Worm (Caenorhabditis elegans) whole organism, mixed stage, embryonic: ENCODE data around the gene clec-234.

Experiments
- M03D4.4 ChIP-seq: sonication (generic microtip); optimal IDR thresholded peaks from 2 replicates; lab custom pipeline; 2017; ENCODE audit warnings: mild to moderate bottlenecking, missing genetic modification characterization, missing compliant biosample characterization
- bed-3 ChIP-seq: fragments of 200-800 bp; sonication (Bioruptor generic); optimal IDR thresholded peaks from 3 replicates; lab custom pipeline; 2018; ENCODE audit warnings: mild to moderate bottlenecking, missing genetic modification characterization, moderate library complexity, missing compliant biosample characterization
- blmp-1 ChIP-seq: fragments of 150-350 bp; optimal IDR thresholded peaks from 2 replicates; lab custom pipeline; 2014; ENCODE audit warnings: missing biosample characterization, missing genetic modification characterization
- ceh-39 ChIP-seq: fragments of 150-350 bp; optimal IDR thresholded peaks from 2 replicates; lab custom pipeline; 2014; ENCODE audit warnings: missing biosample characterization, missing genetic modification characterization
- ceh-43 ChIP-seq: fragments of 200-800 bp; sonication (Bioruptor generic); optimal IDR thresholded peaks from 2 replicates; lab custom pipeline; 2018; ENCODE audit warnings: mild to moderate bottlenecking, missing genetic modification characterization, moderate library complexity, missing compliant biosample characterization
- ceh-83 ChIP-seq: fragments of 200-800 bp; sonication (Bioruptor generic); optimal IDR thresholded peaks from 2 replicates; lab custom pipeline; 2018; ENCODE audit warnings: mild to moderate bottlenecking, missing genetic modification characterization, missing compliant biosample characterization
- ces-1 ChIP-seq: fragments of 150-350 bp; optimal IDR thresholded peaks from 2 replicates; lab custom pipeline; 2014; ENCODE audit warnings: missing biosample characterization, missing genetic modification reagents, missing genetic modification characterization
- cnd-1 ChIP-seq: fragments of 200-800 bp; sonication (Bioruptor generic); optimal IDR thresholded peaks from 2 replicates; lab custom pipeline; 2018; ENCODE audit warnings: mild to moderate bottlenecking, missing genetic modification characterization, missing compliant biosample characterization
- drap-1 ChIP-seq: fragments of 200-800 bp; sonication (Bioruptor generic); optimal IDR thresholded peaks from 3 replicates; lab custom pipeline; 2018; ENCODE audit warnings: mild to moderate bottlenecking, missing genetic modification characterization, missing compliant biosample characterization
- elt-1 ChIP-seq: sonication (generic microtip); optimal IDR thresholded peaks from 2 replicates; lab custom pipeline; 2017; ENCODE audit warnings: missing genetic modification characterization, mild to moderate bottlenecking, missing compliant biosample characterization, antibody characterized with exemption, moderate library complexity, borderline replicate concordance; ENCODE audit not compliant: insufficient read depth
- flh-1 ChIP-seq: fragments of 200-800 bp; sonication (Bioruptor generic); optimal IDR thresholded peaks from 2 replicates; lab custom pipeline; 2018; ENCODE audit warnings: mild to moderate bottlenecking, missing genetic modification characterization, moderate library complexity, missing compliant biosample characterization
- ham-2 ChIP-seq: fragments of 200-800 bp; sonication (Bioruptor generic); optimal IDR thresholded peaks from 2 replicates; lab custom pipeline; 2018; ENCODE audit warnings: mild to moderate bottlenecking, missing genetic modification characterization, missing compliant biosample characterization
- hlh-1 ChIP-seq: fragments of 150-350 bp; optimal IDR thresholded peaks from 2 replicates; lab custom pipeline; 2014; ENCODE audit warnings: missing biosample characterization, missing genetic modification reagents, missing genetic modification characterization
- lin-13 ChIP-seq: fragments of 150-350 bp; optimal IDR thresholded peaks from 2 replicates; lab custom pipeline; 2014; ENCODE audit warnings: missing biosample characterization, missing genetic modification characterization
- lin-32 ChIP-seq: fragments of 200-800 bp; sonication (Bioruptor generic); optimal IDR thresholded peaks from 2 replicates; lab custom pipeline; 2018; ENCODE audit warnings: mild to moderate bottlenecking, missing genetic modification characterization, missing compliant biosample characterization
- mab-5 ChIP-seq: fragments of 150-350 bp; optimal IDR thresholded peaks from 2 replicates; lab custom pipeline; 2014; ENCODE audit warnings: missing biosample characterization, missing genetic modification characterization
- mep-1 ChIP-seq: fragments of 150-350 bp; optimal IDR thresholded peaks from 2 replicates; lab custom pipeline; 2017; ENCODE audit warnings: missing biosample characterization, missing genetic modification reagents, missing genetic modification characterization, inconsistent platforms
- mls-2 ChIP-seq: sonication (generic microtip); optimal IDR thresholded peaks from 2 replicates; lab custom pipeline; 2016; ENCODE audit warnings: mild to moderate bottlenecking, missing genetic modification characterization, moderate library complexity, missing compliant biosample characterization
- nhr-12 ChIP-seq: fragments of 150-350 bp; optimal IDR thresholded peaks from 2 replicates; lab custom pipeline; 2014; ENCODE audit warnings: missing biosample characterization, missing genetic modification characterization
- nhr-237 ChIP-seq: fragments of 150-350 bp; optimal IDR thresholded peaks from 2 replicates; lab custom pipeline; 2014; ENCODE audit warnings: missing biosample characterization, missing genetic modification characterization
- nhr-28 ChIP-seq: fragments of 150-350 bp; optimal IDR thresholded peaks from 2 replicates; lab custom pipeline; 2014; ENCODE audit warnings: missing biosample characterization, missing genetic modification characterization
- pha-4 ChIP-seq: fragments of 150-350 bp; optimal IDR thresholded peaks from 2 replicates; lab custom pipeline; 2018; ENCODE audit warnings: missing biosample characterization, missing genetic modification reagents, missing genetic modification characterization
- sem-2 ChIP-seq: fragments of 200-800 bp; sonication (Bioruptor generic); optimal IDR thresholded peaks from 2 replicates; lab custom pipeline; 2018; ENCODE audit warnings: mild to moderate bottlenecking, missing genetic modification characterization, missing compliant biosample characterization
- snpc-4 ChIP-seq: fragments of 150-350 bp; optimal IDR thresholded peaks from 2 replicates; lab custom pipeline; 2014; ENCODE audit warnings: missing biosample characterization, missing genetic modification characterization
- sptf-1 ChIP-seq: sonication (generic microtip); optimal IDR thresholded peaks from 2 replicates; lab custom pipeline; 2017; ENCODE audit warnings: mild to moderate bottlenecking, missing genetic modification characterization, moderate library complexity, missing compliant biosample characterization
- tbx-8 ChIP-seq: fragments of 200-800 bp; sonication (Bioruptor generic); optimal IDR thresholded peaks from 2 replicates; lab custom pipeline; 2018; ENCODE audit warnings: mild to moderate bottlenecking, missing genetic modification characterization, moderate library complexity, missing compliant biosample characterization
- unc-39 ChIP-seq: fragments of 150-350 bp; optimal IDR thresholded peaks from 2 replicates; lab custom pipeline; 2014; ENCODE audit warnings: missing biosample characterization, missing genetic modification characterization
- unc-62 ChIP-seq: fragments of 150-350 bp; optimal IDR thresholded peaks from 2 replicates; lab custom pipeline; 2014; ENCODE audit warnings: missing biosample characterization, missing genetic modification reagents, missing genetic modification characterization
- zip-8 ChIP-seq: fragments of 150-350 bp; optimal IDR thresholded peaks from 2 replicates; lab custom pipeline; 2014; ENCODE audit warnings: missing biosample characterization, missing genetic modification characterization
- ztf-11 ChIP-seq: fragments of 150-350 bp; optimal IDR thresholded peaks from 2 replicates; lab custom pipeline; 2014; ENCODE audit warnings: missing biosample characterization, missing genetic modification characterization

The clec-234 gene

ce11 chrV:16420696-16421095 lies 12.7 kb downstream of the clec-234 start, which contains the start of gene srw-48:
Gene srw-48, plus strand, starts transcription at chrV:16420996.
- TF ChIP-seq pha-4 (tag; lab: Kevin White, UChicago) (no peak), snpc-4 (no peak), mep-1 (tag; lab: Kevin White, UChicago) (no peak), blmp-1 (tag; lab: Kevin White, UChicago) (no peak), bed-3 (GFP tag; lab: Kevin White, UChicago) (no peak)

DNA sequence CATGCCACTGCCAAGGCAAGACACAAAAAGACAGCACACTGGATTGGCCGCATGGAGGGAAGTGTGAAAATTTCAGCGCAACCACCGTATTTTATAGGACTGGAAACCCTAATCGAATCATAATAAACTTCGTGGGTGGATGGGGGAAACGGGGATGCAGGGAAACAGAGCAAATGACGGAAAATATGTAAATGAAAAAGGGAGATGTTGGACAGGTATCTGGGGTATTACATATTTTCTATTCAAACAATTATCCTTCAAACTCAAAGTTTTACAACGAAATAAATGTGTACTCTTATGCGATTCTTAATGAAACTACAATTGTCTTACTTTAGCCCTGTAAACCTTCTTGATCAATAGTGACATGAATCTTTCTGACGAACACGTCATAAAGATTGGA lies 13.6 kb downstream of the clec-234 start, which contains the start of gene F26D2.16:
TSS of gene F26D2.16 (minus strand) at position 101 of the 400 bp plus-strand sequence.
- TF ChIP-seq unc-62 (GFP tag; lab: Kevin White, UChicago) (no peak), ceh-39 (tag; lab: Kevin White, UChicago) (no peak), lin-13 (tag; lab: Kevin White, UChicago) (no peak), nhr-237 (no peak), nhr-28 (tag; lab: Kevin White, UChicago) (no peak), blmp-1 (tag; lab: Kevin White, UChicago) (no peak), sem-2 (GFP tag; lab: Kevin White, UChicago) (no peak), ces-1 (GFP tag; lab: Kevin White, UChicago) (no peak), mls-2 (tag; lab: Kevin White, UChicago) (no peak), ztf-11 (no peak), ceh-43 (GFP tag; lab: Kevin White, UChicago) (no peak), pha-4 (tag; lab: Kevin White, UChicago) (no peak), ham-2 (GFP tag; lab: Kevin White, UChicago) (no peak), hlh-1 (no peak)

- TF ChIP-seq hlh-1 = no peak
- TF ChIP-seq mls-2 (tag; lab: Kevin White, UChicago) = no peak
- no peak for TF ChIP-seq nhr-28 (tag; lab: Kevin White, UChicago)
- no peak for TF ChIP-seq ceh-83 (GFP tag; lab: Kevin White, UChicago)
- TF ChIP-seq M03D4.4 (tag; lab: Kevin White, UChicago) = no peak
- no peak for TF ChIP-seq zip-8
- TF ChIP-seq snpc-4 = no peak
Measured at ce11 chrV:16417014-16417413, 16.4 kb downstream of the clec-234 start, which contains the start of gene str-55. Gene str-55, minus strand, starts transcription at chrV:16417114.

ce11 chrV:16410521-16410920 lies 22.9 kb downstream of the clec-234 start, which contains the start of gene srh-145:
Gene srh-145, plus strand, starts transcription at chrV:16410713.
- TF ChIP-seq lin-32 (GFP tag; lab: Kevin White, UChicago) = no peak
- no peak for TF ChIP-seq ztf-11
- no peak for TF ChIP-seq pha-4 (tag; lab: Kevin White, UChicago)
- TF ChIP-seq drap-1 (GFP tag; lab: Kevin White, UChicago) = no peak
- TF ChIP-seq nhr-12 (tag; lab: Kevin White, UChicago) = no peak
- TF ChIP-seq nhr-28 (tag; lab: Kevin White, UChicago) = no peak
- no peak for TF ChIP-seq cnd-1
- TF ChIP-seq bed-3 (GFP tag; lab: Kevin White, UChicago) = no peak
- TF ChIP-seq sptf-1 (tag; lab: Kevin White, UChicago) = no peak
- TF ChIP-seq elt-1 (tag; lab: Kevin White, UChicago) = no peak
- no peak for TF ChIP-seq mls-2 (tag; lab: Kevin White, UChicago)
- TF ChIP-seq ces-1 (GFP tag; lab: Kevin White, UChicago) = no peak
- no peak for TF ChIP-seq nhr-237
- no peak for TF ChIP-seq mab-5 (tag; lab: Kevin White, UChicago)
- TF ChIP-seq tbx-8 (GFP tag; lab: Kevin White, UChicago) = no peak

- no peak for TF ChIP-seq elt-1 (tag; lab: Kevin White, UChicago)
- TF ChIP-seq unc-62 (GFP tag; lab: Kevin White, UChicago) = no peak
- TF ChIP-seq unc-39 = no peak
- no peak for TF ChIP-seq mab-5 (tag; lab: Kevin White, UChicago)
- no peak for TF ChIP-seq flh-1 (GFP tag; lab: Kevin White, UChicago)
- TF ChIP-seq nhr-12 (tag; lab: Kevin White, UChicago) = no peak
- TF ChIP-seq pha-4 (tag; lab: Kevin White, UChicago) = no peak
Measured at ce11 chrV:16407663-16408062, 25.7 kb downstream of the clec-234 start, which contains the start of gene F26D2.3. Gene F26D2.3, plus strand, starts transcription at chrV:16407963.
